Worm (Caenorhabditis elegans) whole organism, L1 larva: Measurements from ENCODE around the gene sysm-1.
A peak's percentile ranks its signal among the peaks of the same experiment; 100 is the strongest.

ENCODE experiments used
- C16A3.4 ChIP-seq: fragments of 150-350 bp; optimal IDR thresholded peaks from 2 replicates; lab custom pipeline; 2014; ENCODE audit warnings: missing biosample characterization, missing genetic modification characterization
- C34B4.2 ChIP-seq: sonication (generic microtip); optimal IDR thresholded peaks from 2 replicates; lab custom pipeline; 2017; ENCODE audit warnings: mild to moderate bottlenecking, missing genetic modification characterization, missing compliant biosample characterization
- Y116A8C.19 ChIP-seq: sonication (generic microtip); optimal IDR thresholded peaks from 2 replicates; lab custom pipeline; 2016; ENCODE audit warnings: missing compliant biosample characterization, missing genetic modification characterization, borderline replicate concordance
- alr-1 ChIP-seq: fragments of 200-800 bp; sonication (Bioruptor generic); optimal IDR thresholded peaks from 2 replicates; lab custom pipeline; 2018; ENCODE audit warnings: borderline replicate concordance, mild to moderate bottlenecking, missing genetic modification characterization, missing compliant biosample characterization
- blmp-1 ChIP-seq: fragments of 150-350 bp; optimal IDR thresholded peaks from 2 replicates; lab custom pipeline; 2014; ENCODE audit warnings: missing biosample characterization, missing genetic modification characterization
- ceh-90 ChIP-seq: sonication (generic microtip); optimal IDR thresholded peaks from 2 replicates; lab custom pipeline; 2016; ENCODE audit warnings: missing genetic modification characterization, missing compliant biosample characterization
- dpl-1 ChIP-seq, 3 experiments: fragments of 150-350 bp in 2 of 3; sonication (generic microtip) in 1 of 3; optimal IDR thresholded peaks; 2 replicates each; lab custom pipeline; 2014 to 2017; ENCODE audit warnings: missing biosample characterization in 3 of 3, missing genetic modification characterization in 3 of 3, missing genetic modification reagents in 3 of 3
- dsc-1 ChIP-seq: sonication (generic microtip); optimal IDR thresholded peaks from 2 replicates; lab custom pipeline; 2016; ENCODE audit warnings: mild to moderate bottlenecking, missing genetic modification characterization, missing compliant biosample characterization
- efl-1 ChIP-seq, 4 experiments: fragments of 150-350 bp; optimal IDR thresholded peaks in 3 of 4; peaks in 1 of 4; 1 replicate in 1 of 4; 2 replicates in 3 of 4; lab custom pipeline; 2014; ENCODE audit warnings: missing biosample characterization in 2 of 4, missing genetic modification characterization in 2 of 4, missing genetic modification reagents in 2 of 4
- elt-3 ChIP-seq, 6 experiments: fragments of 150-350 bp in 1 of 6; sonication (generic microtip); optimal IDR thresholded peaks; 2 replicates each; lab custom pipeline; 2017 to 2018; ENCODE audit warnings: missing biosample characterization in 6 of 6, missing genetic modification characterization in 6 of 6, inconsistent platforms in 1 of 6
- fkh-4 ChIP-seq: sonication (generic microtip); optimal IDR thresholded peaks from 2 replicates; lab custom pipeline; 2016; ENCODE audit warnings: missing compliant biosample characterization, missing genetic modification characterization, borderline replicate concordance
- hlh-4 ChIP-seq: sonication (generic microtip); optimal IDR thresholded peaks from 2 replicates; lab custom pipeline; 2016; ENCODE audit warnings: mild to moderate bottlenecking, missing genetic modification characterization, missing compliant biosample characterization
- jun-1 ChIP-seq: fragments of 150-350 bp; optimal IDR thresholded peaks from 2 replicates; lab custom pipeline; 2014; ENCODE audit warnings: missing biosample characterization, missing genetic modification reagents, missing genetic modification characterization
- lin-14 ChIP-seq: fragments of 200-800 bp; sonication (Bioruptor generic); optimal IDR thresholded peaks from 2 replicates; lab custom pipeline; 2018; ENCODE audit warnings: mild to moderate bottlenecking, missing genetic modification characterization, moderate library complexity, missing compliant biosample characterization
- lin-15B ChIP-seq: fragments of 150-350 bp; sonication (generic microtip); optimal IDR thresholded peaks from 3 replicates; lab custom pipeline; 2014; ENCODE audit warnings: missing biosample characterization, missing genetic modification characterization
- lin-35 ChIP-seq, 2 experiments: fragments of 150-350 bp; optimal IDR thresholded peaks; 2 replicates each; lab custom pipeline; 2014; ENCODE audit warnings: missing biosample characterization in 2 of 2, missing genetic modification characterization in 2 of 2, missing genetic modification reagents in 2 of 2
- lin-39 ChIP-seq: fragments of 150-350 bp; optimal IDR thresholded peaks from 2 replicates; lab custom pipeline; 2014; ENCODE audit warnings: missing biosample characterization, missing genetic modification reagents, missing genetic modification characterization
- lsy-2 ChIP-seq, 2 experiments: fragments of 150-350 bp; optimal IDR thresholded peaks; 2 replicates each; lab custom pipeline; 2014; ENCODE audit warnings: missing biosample characterization in 2 of 2, missing genetic modification characterization in 2 of 2
- mab-9 ChIP-seq: fragments of 200-800 bp; sonication (Bioruptor generic); IDR thresholded peaks from 2 replicates; pipeline ENCODE4 v1.3.6; 2022; ENCODE audit warnings: missing genetic modification reagents, missing genetic modification characterization, missing compliant biosample characterization
- mdl-1 ChIP-seq, 2 experiments: fragments of 150-350 bp; optimal IDR thresholded peaks; 2 replicates each; lab custom pipeline; 2014 to 2017; ENCODE audit warnings: missing biosample characterization in 2 of 2, missing genetic modification characterization in 2 of 2, inconsistent platforms in 1 of 2
- nhr-12 ChIP-seq: sonication (generic microtip); optimal IDR thresholded peaks from 2 replicates; lab custom pipeline; 2017; ENCODE audit warnings: missing biosample characterization, missing genetic modification characterization
- nhr-19 ChIP-seq: fragments of 200-800 bp; sonication (Bioruptor generic); conservative IDR thresholded peaks from 2 replicates; pipeline ENCODE4 v1.3.6; 2022; ENCODE audit warnings: missing genetic modification characterization, missing compliant biosample characterization
- nhr-20 ChIP-seq: sonication (generic microtip); optimal IDR thresholded peaks from 2 replicates; lab custom pipeline; 2016; ENCODE audit warnings: mild to moderate bottlenecking, missing genetic modification characterization, missing compliant biosample characterization
- nhr-28 ChIP-seq: fragments of 150-350 bp; optimal IDR thresholded peaks from 2 replicates; lab custom pipeline; 2014; ENCODE audit warnings: missing biosample characterization, missing genetic modification characterization
- nhr-47 ChIP-seq: sonication (generic microtip); optimal IDR thresholded peaks from 2 replicates; lab custom pipeline; 2016; ENCODE audit warnings: mild to moderate bottlenecking, missing genetic modification characterization, moderate library complexity, missing compliant biosample characterization
- nhr-84 ChIP-seq: sonication (generic microtip); optimal IDR thresholded peaks from 2 replicates; lab custom pipeline; 2017; ENCODE audit warnings: missing biosample characterization, missing genetic modification characterization
- nhr-85 ChIP-seq: sonication (generic microtip); peaks from one replicate; lab custom pipeline; 2016; ENCODE audit warnings: missing genetic modification characterization, inconsistent platforms, missing compliant biosample characterization
- nhr-90 ChIP-seq: sonication (generic microtip); optimal IDR thresholded peaks from 2 replicates; lab custom pipeline; 2016; ENCODE audit warnings: mild to moderate bottlenecking, missing genetic modification characterization, missing compliant biosample characterization; ENCODE audit not compliant: poor library complexity
- pqm-1 ChIP-seq: sonication (generic microtip); optimal IDR thresholded peaks from 3 replicates; lab custom pipeline; 2017; ENCODE audit warnings: missing biosample characterization, missing genetic modification characterization
- rnt-1 ChIP-seq: sonication (generic microtip); optimal IDR thresholded peaks from 2 replicates; lab custom pipeline; 2016; ENCODE audit warnings: mild to moderate bottlenecking, missing genetic modification characterization, moderate library complexity, missing compliant biosample characterization
- skn-1 ChIP-seq: fragments of 150-350 bp; optimal IDR thresholded peaks from 2 replicates; lab custom pipeline; 2014; ENCODE audit warnings: missing biosample characterization, missing genetic modification characterization
- sup-37 ChIP-seq: fragments of 200-800 bp; sonication (Bioruptor generic); optimal IDR thresholded peaks from 2 replicates; lab custom pipeline; 2018; ENCODE audit warnings: mild to moderate bottlenecking, missing genetic modification characterization, missing compliant biosample characterization
- swsn-7 ChIP-seq: sonication (generic microtip); optimal IDR thresholded peaks from 2 replicates; lab custom pipeline; 2016; ENCODE audit warnings: missing genetic modification characterization, missing compliant biosample characterization
- tbx-2 ChIP-seq: sonication (generic microtip); optimal IDR thresholded peaks from 2 replicates; lab custom pipeline; 2016; ENCODE audit warnings: missing genetic modification characterization, missing compliant biosample characterization
- unc-62 ChIP-seq: fragments of 150-350 bp; optimal IDR thresholded peaks from 2 replicates; lab custom pipeline; 2014; ENCODE audit warnings: missing biosample characterization, missing genetic modification reagents, missing genetic modification characterization
- unc-98 ChIP-seq: fragments of 200-800 bp; sonication (Bioruptor generic); IDR thresholded peaks from 2 replicates; pipeline ENCODE4 v1.3.6; 2022; ENCODE audit warnings: missing genetic modification characterization, missing compliant biosample characterization
- xbp-1 ChIP-seq: sonication (generic microtip); optimal IDR thresholded peaks from 2 replicates; lab custom pipeline; 2016; ENCODE audit warnings: missing genetic modification characterization, missing compliant biosample characterization
- zag-1 ChIP-seq: fragments of 150-350 bp; optimal IDR thresholded peaks from 2 replicates; lab custom pipeline; 2014; ENCODE audit warnings: missing biosample characterization, missing genetic modification characterization
- zip-4 ChIP-seq: fragments of 200-800 bp; sonication (Bioruptor generic); optimal IDR thresholded peaks from 2 replicates; lab custom pipeline; 2018; ENCODE audit warnings: mild to moderate bottlenecking, missing genetic modification characterization, moderate library complexity, missing compliant biosample characterization
- ztf-4 ChIP-seq: fragments of 150-350 bp; optimal IDR thresholded peaks from 2 replicates; lab custom pipeline; 2014; ENCODE audit warnings: missing biosample characterization, missing genetic modification characterization

sysm-1 gene

ce11 chrII:9097302-9097701 is 14.3 kb upstream of the sysm-1 start:
- TF ChIP-seq dsc-1 (tag; lab: Kevin White, UChicago) (no peak), mab-9 (no peak), nhr-12 (tag; lab: Kevin White, UChicago) (no peak), nhr-47 (tag; lab: Kevin White, UChicago) (no peak), alr-1 (tag; lab: Kevin White, UChicago) (no peak), nhr-20 (tag; lab: Kevin White, UChicago) (no peak), ztf-4 (tag; lab: Kevin White, UChicago) (no peak)

- TF ChIP-seq rnt-1 (no peak), unc-98 (no peak), C34B4.2 (tag; lab: Kevin White, UChicago) (no peak), tbx-2 (tag; lab: Kevin White, UChicago) (no peak), nhr-47 (tag; lab: Kevin White, UChicago) (no peak), lin-14 (peak; percentile 9), hlh-4 (tag; lab: Kevin White, UChicago) (no peak), lsy-2 (tag; optimal IDR thresholded peaks at IDR 0.05; lab: Kevin White, UChicago) (no peak), fkh-4 (no peak), jun-1 (tag; lab: Kevin White, UChicago) (no peak), zip-4 (GFP tag; lab: Kevin White, UChicago) (no peak), alr-1 (tag; lab: Kevin White, UChicago) (no peak), dpl-1 (GFP tag; optimal IDR thresholded peaks at IDR 0.05; lab: Kevin White, UChicago) (no peak), blmp-1 (tag; lab: Kevin White, UChicago) (no peak), swsn-7 (tag; lab: Kevin White, UChicago) (no peak), dsc-1 (tag; lab: Kevin White, UChicago) (peak; percentile 55), ztf-4 (tag; lab: Kevin White, UChicago) (no peak), pqm-1 (tag; lab: Kevin White, UChicago) (peak; percentile 65), mdl-1 (tag; optimal IDR thresholded peaks at IDR 0.05; lab: Kevin White, UChicago) (no peak), C16A3.4 (tag; lab: Kevin White, UChicago) (no peak), elt-3 (tag; optimal IDR thresholded peaks at IDR 0.05; lab: Kevin White, UChicago) (no peak), Y116A8C.19 (no peak), nhr-84 (tag; lab: Kevin White, UChicago) (no peak), xbp-1 (no peak), efl-1 (optimal IDR thresholded peaks at IDR 0.05; lab: Kevin White, UChicago) (no peak), efl-1 (GFP tag; optimal IDR thresholded peaks at IDR 0.05 in 1 of 2; lab: Kevin White, UChicago) (peak in 1 of 2 experiments; percentile 81), lin-39 (tag; lab: Kevin White, UChicago) (no peak), nhr-90 (tag; lab: Kevin White, UChicago) (no peak), unc-62 (GFP tag; lab: Kevin White, UChicago) (no peak), zag-1 (tag; lab: Kevin White, UChicago) (no peak), nhr-85 (tag; lab: Kevin White, UChicago) (no peak), ceh-90 (no peak), lin-35 (GFP tag; optimal IDR thresholded peaks at IDR 0.05; lab: Kevin White, UChicago) (no peak), skn-1 (tag; lab: Kevin White, UChicago) (no peak), mab-9 (no peak)
Measured at ce11 chrII:9094247-9094790, 11.3 kb upstream of the sysm-1 start.

- TF ChIP-seq unc-62 (GFP tag; lab: Kevin White, UChicago) (no peak), nhr-28 (tag; lab: Kevin White, UChicago) (no peak), lin-15B (tag; lab: Kevin White, UChicago) (no peak), sup-37 (GFP tag; lab: Kevin White, UChicago) (no peak), nhr-19 (GFP tag; lab: Robert Waterston, UW) (no peak), skn-1 (tag; lab: Kevin White, UChicago) (no peak)
Measured at ce11 chrII:9093584-9093983, 10.6 kb upstream of the sysm-1 start, which contains the start of gene C07H4.1. Gene C07H4.1 (minus strand): TSS chrII:9093684.
